Fruit fly (Drosophila melanogaster): ENCODE data around the gene dgt6.
A peak's percentile ranks its signal among the peaks of the same experiment; 100 is the strongest.

Gene dgt6

DNA sequence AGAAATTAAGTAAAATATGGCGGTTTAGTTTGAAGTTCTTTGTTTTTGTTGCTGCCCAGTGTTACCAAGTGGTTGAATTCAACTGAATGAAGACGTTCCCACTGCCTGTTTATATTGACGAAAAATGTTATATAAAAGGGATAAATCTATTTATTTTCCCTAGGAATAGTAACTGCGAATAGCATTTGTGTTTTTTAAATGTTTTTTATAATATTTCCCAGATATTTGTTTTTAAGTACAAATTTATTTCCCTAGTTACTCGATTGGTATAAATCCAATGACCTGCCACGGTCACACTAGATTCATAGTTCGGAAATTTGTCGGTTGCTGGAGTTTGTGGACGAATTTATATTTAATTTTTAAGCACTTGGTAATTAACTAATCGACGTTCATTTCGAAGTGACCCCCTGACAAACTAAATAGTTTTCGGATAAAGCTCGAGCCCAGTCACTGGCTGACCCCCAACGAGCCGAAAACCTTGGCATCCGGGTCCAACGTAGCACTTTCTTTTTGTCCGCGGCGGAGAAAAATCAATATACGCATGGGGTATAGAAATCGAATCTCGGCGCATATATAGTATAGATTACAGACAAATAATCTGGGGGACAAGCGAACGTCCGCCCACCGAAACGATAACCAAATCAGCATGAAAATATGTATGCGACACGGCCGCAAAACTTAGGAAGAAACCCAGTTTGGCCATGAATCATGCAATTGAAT, at the start of gene dgt6, which contains the start of gene Vha100-1:
Gene dgt6, minus strand, starts transcription at position 71 of the 720 bp plus-strand sequence.
Gene Vha100-1, plus strand, starts transcription at position 292 of the 720 bp plus-strand sequence.
- TF ChIP-seq ss (GFP tag; optimal IDR thresholded peaks at IDR 0.05) (no peak), CG1621 (tag; optimal IDR thresholded peaks at IDR 0.05) (no peak), Ets21C (GFP tag; optimal IDR thresholded peaks at IDR 0.05) (no peak), Hr38 (GFP tag; optimal IDR thresholded peaks at IDR 0.05) (no peak), eg (GFP tag; IDR thresholded peaks at IDR 0.05) (no peak), CG7368 (GFP tag; optimal IDR thresholded peaks at IDR 0.05) (no peak), CG9139 (GFP tag; optimal IDR thresholded peaks at IDR 0.05) (no peak), spab (GFP tag; optimal IDR thresholded peaks at IDR 0.05) (no peak), CG3032 (tag; optimal IDR thresholded peaks at IDR 0.05) (peak; percentile 48), CG6854 (GFP tag; optimal IDR thresholded peaks at IDR 0.05) (no peak), fd85E (GFP tag; optimal IDR thresholded peaks at IDR 0.05) (no peak), CG16779 (tag; optimal IDR thresholded peaks at IDR 0.05) (no peak), cyc (GFP tag; optimal IDR thresholded peaks at IDR 0.05) (peak; percentile 39), acj6 (GFP tag; optimal IDR thresholded peaks at IDR 0.05) (no peak), Sox14 (GFP tag; optimal IDR thresholded peaks at IDR 0.05) (peak; percentile 55), CG6808 (GFP tag; optimal IDR thresholded peaks at IDR 0.05) (no peak), esn (GFP tag; optimal IDR thresholded peaks at IDR 0.05) (peak; percentile 20)

DNA sequence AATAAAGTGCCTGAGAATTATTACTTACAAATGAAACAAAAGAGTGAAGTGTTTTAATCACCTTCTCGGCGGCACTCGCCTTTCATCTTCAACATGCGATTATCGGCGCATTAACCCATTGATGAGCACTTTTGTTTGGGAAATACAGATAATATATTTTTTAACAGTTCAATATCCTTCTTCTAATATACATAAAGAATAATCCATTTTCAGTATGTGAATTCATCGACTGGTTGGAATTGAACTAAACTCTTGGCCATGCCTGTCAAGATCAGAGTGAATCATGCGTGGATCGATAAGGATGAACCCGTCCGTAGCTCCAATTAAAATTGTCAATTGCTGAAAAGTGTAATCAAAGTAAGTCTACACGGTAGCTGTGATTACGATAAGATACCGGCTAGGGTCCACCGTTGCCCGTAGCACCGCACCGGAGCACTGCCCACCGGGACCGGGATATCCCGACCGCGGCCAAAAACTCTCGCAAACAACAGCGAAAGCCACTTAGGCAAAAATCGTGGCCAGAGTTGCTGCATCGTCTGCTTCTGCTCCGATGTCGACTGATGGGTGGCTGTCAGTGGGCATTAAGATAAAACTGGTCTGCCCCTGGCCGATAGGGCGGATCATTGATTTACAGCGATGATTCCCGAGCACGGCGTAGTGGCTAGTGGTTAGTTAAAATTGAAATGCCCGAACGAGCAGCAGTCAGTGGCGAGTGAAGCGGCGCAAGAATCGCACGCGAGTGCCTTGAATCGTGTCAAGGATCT, 34.3 kb upstream of the dgt6 start, which contains the start of gene CG11898:
Gene CG11898, plus strand, starts transcription at position 714 of the 764 bp plus-strand sequence.
- TF ChIP-seq svp (GFP tag) (peak; percentile 81), fd59A (GFP tag; optimal IDR thresholded peaks at IDR 0.05) (no peak), Hr38 (GFP tag; optimal IDR thresholded peaks at IDR 0.05) (no peak), salr (GFP tag; optimal IDR thresholded peaks at IDR 0.05) (no peak), Sox15 (GFP tag; optimal IDR thresholded peaks at IDR 0.05) (no peak), Ets21C (GFP tag; optimal IDR thresholded peaks at IDR 0.05) (peak; percentile 28), CG8632 (GFP tag; optimal IDR thresholded peaks at IDR 0.05) (no peak), CG11762 (GFP tag; optimal IDR thresholded peaks at IDR 0.05; ENCODE audit: insufficient read depth) (no peak), Blimp-1 (GFP tag; optimal IDR thresholded peaks at IDR 0.05) (no peak), Hr39 (GFP tag; optimal IDR thresholded peaks at IDR 0.05) (peak; percentile 34), Ets96B (tag; optimal IDR thresholded peaks at IDR 0.05) (no peak), ss (GFP tag; optimal IDR thresholded peaks at IDR 0.05) (no peak), Lpt (GFP tag; optimal IDR thresholded peaks at IDR 0.05) (no peak), Gug (GFP tag; IDR thresholded peaks at IDR 0.05) (no peak), acj6 (GFP tag; optimal IDR thresholded peaks at IDR 0.05) (no peak), eg (GFP tag; IDR thresholded peaks at IDR 0.05) (no peak), CG34406 (GFP tag; optimal IDR thresholded peaks at IDR 0.05) (peak; percentile 18), topi (GFP tag; optimal IDR thresholded peaks at IDR 0.05) (peak; percentile 52), CG6276 (GFP tag; optimal IDR thresholded peaks at IDR 0.05) (no peak), OdsH (GFP tag; optimal IDR thresholded peaks at IDR 0.05) (no peak), fkh (GFP tag; optimal IDR thresholded peaks at IDR 0.05) (no peak), CG6854 (GFP tag; optimal IDR thresholded peaks at IDR 0.05) (no peak), CG8319 (GFP tag; optimal IDR thresholded peaks at IDR 0.05) (no peak), CG32006 (GFP tag; optimal IDR thresholded peaks at IDR 0.05) (no peak), Eip75B (GFP tag; optimal IDR thresholded peaks at IDR 0.05) (peak; percentile 11), fd85E (GFP tag; optimal IDR thresholded peaks at IDR 0.05) (no peak), CG15336 (GFP tag; IDR thresholded peaks at IDR 0.05) (no peak), Met (GFP tag; optimal IDR thresholded peaks at IDR 0.05) (peak; percentile 62), Sox102F (GFP tag; optimal IDR thresholded peaks at IDR 0.05) (peak; percentile 61), CG6792 (GFP tag; optimal IDR thresholded peaks at IDR 0.05) (peak; percentile 28), CG3032 (tag; optimal IDR thresholded peaks at IDR 0.05) (no peak), Smox (GFP tag; optimal IDR thresholded peaks at IDR 0.05) (peak; percentile 61), CG9139 (GFP tag; optimal IDR thresholded peaks at IDR 0.05) (no peak), vri (GFP tag; optimal IDR thresholded peaks at IDR 0.05) (peak; percentile 68), CG6163 (GFP tag; IDR thresholded peaks at IDR 0.05) (peak; percentile 21; the same call in 1 of the 3 replicates), esn (GFP tag; optimal IDR thresholded peaks at IDR 0.05) (no peak), cyc (GFP tag; optimal IDR thresholded peaks at IDR 0.05) (no peak), lz (GFP tag; optimal IDR thresholded peaks at IDR 0.05) (peak; percentile 47), achi (GFP tag; optimal IDR thresholded peaks at IDR 0.05) (no peak), CG1621 (tag; optimal IDR thresholded peaks at IDR 0.05) (no peak), Sox14 (GFP tag; optimal IDR thresholded peaks at IDR 0.05) (peak; percentile 22), CG6808 (GFP tag; optimal IDR thresholded peaks at IDR 0.05) (no peak)

Measured in whole organism, prepupa.